Worm (Caenorhabditis elegans) whole organism, L2 larva: ENCODE results near the gene M28.9.

Experiments
- egl-27 ChIP-seq: sonication (generic microtip); optimal IDR thresholded peaks from 3 replicates; lab custom pipeline; 2017; ENCODE audit warnings: missing biosample characterization, missing genetic modification reagents, missing genetic modification characterization
- nhr-25 ChIP-seq: fragments of 150-350 bp; sonication (generic microtip); optimal IDR thresholded peaks from 3 replicates; lab custom pipeline; 2014; ENCODE audit warnings: missing biosample characterization, missing genetic modification characterization
- nhr-77 ChIP-seq: fragments of 150-350 bp; optimal IDR thresholded peaks from 2 replicates; lab custom pipeline; 2014; ENCODE audit warnings: missing biosample characterization, missing genetic modification characterization
- sem-4 ChIP-seq: fragments of 150-350 bp; optimal IDR thresholded peaks from 2 replicates; lab custom pipeline; 2014; ENCODE audit warnings: missing biosample characterization, missing genetic modification reagents, missing genetic modification characterization
- skn-1 ChIP-seq: sonication (generic microtip); optimal IDR thresholded peaks from 2 replicates; lab custom pipeline; 2017; ENCODE audit warnings: missing biosample characterization, missing genetic modification characterization
- snpc-4 ChIP-seq: fragments of 150-350 bp; optimal IDR thresholded peaks from 2 replicates; lab custom pipeline; 2014; ENCODE audit warnings: missing biosample characterization, missing genetic modification characterization
- unc-39 ChIP-seq: fragments of 150-350 bp; optimal IDR thresholded peaks from 2 replicates; lab custom pipeline; 2014; ENCODE audit warnings: missing biosample characterization, missing genetic modification characterization

- TF ChIP-seq sem-4 (tag; lab: Kevin White, UChicago) (no peak), nhr-25 (tag; lab: Kevin White, UChicago) (no peak), unc-39 (tag; lab: Kevin White, UChicago) (no peak), skn-1 (tag; lab: Kevin White, UChicago) (no peak), snpc-4 (tag; lab: Kevin White, UChicago) (no peak), nhr-77 (no peak), egl-27 (tag; lab: Kevin White, UChicago) (no peak)
These were observed 46.8 kb upstream of the M28.9 start, which contains the start of gene crn-5 for ce11 chrII:10592452-10592851.
